Fruit fly (Drosophila melanogaster) whole organism, embryonic: ENCODE data around the gene LysRS.

ENCODE experiments used
- Atf3 ChIP-seq: fragments of 200-800 bp; sonication (Bioruptor generic); optimal IDR thresholded peaks from 3 replicates; lab custom pipeline; 2016; ENCODE audit warnings: missing biosample characterization, missing genetic modification characterization
- CG10209 ChIP-seq: fragments of 200-800 bp; sonication (Bioruptor generic); optimal IDR thresholded peaks from 3 replicates; lab custom pipeline; 2017; ENCODE audit warnings: missing biosample characterization, mild to moderate bottlenecking, missing genetic modification characterization, missing genetic modification reagents
- CG10267 ChIP-seq: fragments of 200-800 bp; sonication (Bioruptor generic); optimal IDR thresholded peaks from 2 replicates; lab custom pipeline; 2018; ENCODE audit warnings: missing biosample characterization, mild to moderate bottlenecking, missing genetic modification characterization, moderate library complexity
- CG11247 ChIP-seq: fragments of 200-800 bp; sonication (Bioruptor generic); IDR thresholded peaks from 2 replicates; pipeline ENCODE4 v1.3.6; 2022; ENCODE audit warnings: missing biosample characterization, missing genetic modification characterization
- CG1529 ChIP-seq: fragments of 200-800 bp; sonication (Bioruptor generic); optimal IDR thresholded peaks from 3 replicates; lab custom pipeline; 2018; ENCODE audit warnings: missing biosample characterization, missing genetic modification characterization
- CG1647 ChIP-seq: fragments of 200-800 bp; sonication (Bioruptor generic); optimal IDR thresholded peaks from 3 replicates; lab custom pipeline; 2016; ENCODE audit warnings: missing biosample characterization, missing genetic modification characterization
- CG2712 ChIP-seq: fragments of 200-800 bp; optimal IDR thresholded peaks from 3 replicates; lab custom pipeline; 2019; ENCODE audit warnings: missing biosample characterization, mild to moderate bottlenecking, missing genetic modification characterization, moderate library complexity
- CG34224 ChIP-seq: fragments of 200-800 bp; sonication (Bioruptor generic); IDR thresholded peaks from 3 replicates; pipeline ENCODE4 v1.3.6; 2022; ENCODE audit warnings: missing biosample characterization, missing genetic modification characterization; ENCODE audit not compliant: partially characterized antibody
- CG34422 ChIP-seq: fragments of 200-800 bp; sonication (Bioruptor generic); IDR thresholded peaks from 3 replicates; pipeline ENCODE4 v1.3.6; 2022; ENCODE audit warnings: missing biosample characterization, missing genetic modification characterization
- CG42726 ChIP-seq: fragments of 200-800 bp; sonication (Bioruptor generic); IDR thresholded peaks from 2 replicates; pipeline ENCODE4 v1.3.6; 2022; ENCODE audit warnings: missing biosample characterization, missing genetic modification characterization; ENCODE audit not compliant: partially characterized antibody
- CG4617 ChIP-seq: fragments of 200-800 bp; sonication (Bioruptor generic); optimal IDR thresholded peaks from 3 replicates; lab custom pipeline; 2016; ENCODE audit warnings: missing biosample characterization, missing genetic modification characterization, borderline replicate concordance
- CG4730 ChIP-seq: fragments of 200-800 bp; sonication (Bioruptor generic); IDR thresholded peaks from 2 replicates; pipeline ENCODE4 v1.3.6; 2022; ENCODE audit warnings: missing biosample characterization, missing genetic modification characterization
- CG6683 ChIP-seq: fragments of 200-800 bp; sonication (Bioruptor generic); optimal IDR thresholded peaks from 2 replicates; lab custom pipeline; 2017; ENCODE audit warnings: missing biosample characterization, mild to moderate bottlenecking, missing genetic modification characterization, missing genetic modification reagents
- CG9437 ChIP-seq: fragments of 200-800 bp; sonication (Bioruptor generic); optimal IDR thresholded peaks from 2 replicates; lab custom pipeline; 2018; ENCODE audit warnings: missing biosample characterization, mild to moderate bottlenecking, missing genetic modification characterization
- CG9876 ChIP-seq: fragments of 200-800 bp; sonication (Bioruptor generic); optimal IDR thresholded peaks from 2 replicates; lab custom pipeline; 2016; ENCODE audit warnings: missing biosample characterization, missing genetic modification characterization
- Eip74EF ChIP-seq, 2 experiments: fragments of 200-800 bp in 1 of 2; fragments of >200 bp in 1 of 2; sonication (Bioruptor generic) in 1 of 2; optimal IDR thresholded peaks; 2 replicates each; lab custom pipeline; 2017 to 2019; ENCODE audit warnings: missing biosample characterization in 2 of 2, missing genetic modification characterization in 2 of 2, mild to moderate bottlenecking in 1 of 2, moderate library complexity in 1 of 2
- Ets65A ChIP-seq: fragments of 200-800 bp; sonication (Bioruptor generic); peaks from one replicate; lab custom pipeline; 2016; ENCODE audit warnings: missing biosample characterization, missing genetic modification characterization
- Fer1 ChIP-seq: fragments of 200-800 bp; sonication (Bioruptor generic); optimal IDR thresholded peaks from 2 replicates; lab custom pipeline; 2017; ENCODE audit warnings: missing biosample characterization, mild to moderate bottlenecking, missing genetic modification characterization
- Hr78 ChIP-seq, 2 experiments: fragments of 200-800 bp in 1 of 2; fragments of >200 bp in 1 of 2; sonication (Bioruptor generic) in 1 of 2; optimal IDR thresholded peaks; 2 replicates each; lab custom pipeline; 2017 to 2019; ENCODE audit warnings: missing biosample characterization in 2 of 2, missing genetic modification characterization in 2 of 2, mild to moderate bottlenecking in 1 of 2, moderate library complexity in 1 of 2
- Lpt ChIP-seq: fragments of >200 bp; optimal IDR thresholded peaks from 2 replicates; lab custom pipeline; 2018; ENCODE audit warnings: missing biosample characterization, missing genetic modification characterization
- Mad ChIP-seq: fragments of 200-800 bp; sonication (Bioruptor generic); optimal IDR thresholded peaks from 2 replicates; lab custom pipeline; 2016; ENCODE audit warnings: missing biosample characterization, missing genetic modification characterization
- Med ChIP-seq: fragments of 200-800 bp; sonication (Bioruptor generic); peaks from one replicate; lab custom pipeline; 2016; ENCODE audit warnings: missing biosample characterization, missing genetic modification characterization, mild to moderate bottlenecking, inconsistent platforms, moderate library complexity
- Oaz ChIP-seq: fragments of 200-800 bp; sonication (Bioruptor generic); IDR thresholded peaks from 2 replicates; pipeline ENCODE4 v1.3.6; 2022; ENCODE audit warnings: missing biosample characterization, missing genetic modification characterization
- Optix ChIP-seq: fragments of 200-800 bp; sonication (Bioruptor generic); IDR thresholded peaks from 3 replicates; pipeline ENCODE4 v1.3.6; 2022; ENCODE audit warnings: missing biosample characterization, missing genetic modification characterization
- PHDP ChIP-seq: fragments of 200-800 bp; sonication (Bioruptor generic); optimal IDR thresholded peaks from 3 replicates; lab custom pipeline; 2018; ENCODE audit warnings: missing biosample characterization, mild to moderate bottlenecking, missing genetic modification characterization, moderate library complexity
- Ptx1 ChIP-seq: fragments of 200-800 bp; sonication (Bioruptor generic); IDR thresholded peaks from 2 replicates; pipeline ENCODE4 v1.3.6; 2022; ENCODE audit warnings: missing biosample characterization, missing genetic modification characterization
- Sox100B ChIP-seq: fragments of 200-800 bp; sonication (Bioruptor generic); optimal IDR thresholded peaks from 3 replicates; lab custom pipeline; 2018; ENCODE audit warnings: missing biosample characterization, mild to moderate bottlenecking, missing genetic modification characterization
- Vsx1 ChIP-seq: fragments of 200-800 bp; sonication (Bioruptor generic); optimal IDR thresholded peaks from 2 replicates; lab custom pipeline; 2017; ENCODE audit warnings: missing biosample characterization, mild to moderate bottlenecking, missing genetic modification characterization, missing genetic modification reagents
- ab ChIP-seq: fragments of 200-800 bp; sonication (Bioruptor generic); optimal IDR thresholded peaks from 2 replicates; lab custom pipeline; 2016; ENCODE audit warnings: missing biosample characterization, missing genetic modification characterization
- cato ChIP-seq: fragments of 200-800 bp; sonication (Bioruptor generic); optimal IDR thresholded peaks from 2 replicates; lab custom pipeline; 2016; ENCODE audit warnings: missing biosample characterization, missing genetic modification characterization, borderline replicate concordance
- chinmo ChIP-seq: fragments of 200-800 bp; sonication (Bioruptor generic); IDR thresholded peaks from 4 replicates; pipeline ENCODE4 v1.3.6; 2022; ENCODE audit warnings: missing biosample characterization, missing genetic modification characterization; ENCODE audit not compliant: partially characterized antibody
- dpn ChIP-seq, 2 experiments: fragments of 200-800 bp; sonication (Bioruptor generic); optimal IDR thresholded peaks; 3 replicates each; lab custom pipeline; 2016; ENCODE audit warnings: missing biosample characterization in 2 of 2, missing genetic modification characterization in 2 of 2
- eyg ChIP-seq: fragments of 200-800 bp; sonication (Bioruptor generic); optimal IDR thresholded peaks from 3 replicates; lab custom pipeline; 2016; ENCODE audit warnings: missing biosample characterization, missing genetic modification characterization
- fd64A ChIP-seq: fragments of 200-800 bp; sonication (Bioruptor generic); optimal IDR thresholded peaks from 3 replicates; lab custom pipeline; 2018; ENCODE audit warnings: missing biosample characterization, mild to moderate bottlenecking, missing genetic modification characterization
- gcm2 ChIP-seq: fragments of 200-800 bp; sonication (Bioruptor generic); optimal IDR thresholded peaks from 2 replicates; lab custom pipeline; 2016; ENCODE audit warnings: missing biosample characterization, missing genetic modification characterization
- luna ChIP-seq: fragments of 200-800 bp; sonication (Bioruptor generic); optimal IDR thresholded peaks from 2 replicates; lab custom pipeline; 2016; ENCODE audit warnings: missing biosample characterization, missing genetic modification characterization
- maf-S ChIP-seq: fragments of 200-800 bp; sonication (Bioruptor generic); optimal IDR thresholded peaks from 2 replicates; lab custom pipeline; 2016; ENCODE audit warnings: missing biosample characterization, missing genetic modification characterization
- mirr ChIP-seq: fragments of 200-800 bp; sonication (Bioruptor generic); optimal IDR thresholded peaks from 3 replicates; lab custom pipeline; 2018; ENCODE audit warnings: missing biosample characterization, mild to moderate bottlenecking, missing genetic modification characterization
- mld ChIP-seq: fragments of 200-800 bp; sonication (Bioruptor generic); IDR thresholded peaks from 3 replicates; pipeline ENCODE4 v1.3.6; 2022; ENCODE audit warnings: missing biosample characterization, missing genetic modification characterization; ENCODE audit not compliant: partially characterized antibody
- phol ChIP-seq: fragments of 200-800 bp; sonication (Bioruptor generic); optimal IDR thresholded peaks from 3 replicates; lab custom pipeline; 2018; ENCODE audit warnings: missing biosample characterization, mild to moderate bottlenecking, missing genetic modification characterization, moderate library complexity
- pzg ChIP-seq: fragments of 200-800 bp; sonication (Bioruptor generic); optimal IDR thresholded peaks from 3 replicates; lab custom pipeline; 2018; ENCODE audit warnings: missing biosample characterization, mild to moderate bottlenecking, missing genetic modification characterization, moderate library complexity
- sd ChIP-seq: fragments of 200-800 bp; sonication (Bioruptor generic); optimal IDR thresholded peaks from 3 replicates; lab custom pipeline; 2018; ENCODE audit warnings: missing biosample characterization, mild to moderate bottlenecking, missing genetic modification characterization, moderate library complexity
- sens ChIP-seq: fragments of 200-800 bp; sonication (Bioruptor generic); peaks from one replicate; lab custom pipeline; 2016; ENCODE audit warnings: missing biosample characterization, missing genetic modification characterization
- sens-2 ChIP-seq: fragments of 200-800 bp; sonication (Bioruptor generic); IDR thresholded peaks from 2 replicates; pipeline ENCODE4 v1.3.6; 2022; ENCODE audit warnings: missing biosample characterization, missing genetic modification characterization
- sim ChIP-seq: fragments of 200-800 bp; sonication (Bioruptor generic); IDR thresholded peaks from 2 replicates; pipeline ENCODE4 v1.3.6; 2022; ENCODE audit warnings: missing biosample characterization, missing genetic modification characterization
- slou ChIP-seq: fragments of 200-800 bp; sonication (Bioruptor generic); optimal IDR thresholded peaks from 3 replicates; lab custom pipeline; 2016; ENCODE audit warnings: missing biosample characterization, missing genetic modification characterization
- ssp ChIP-seq: fragments of 200-800 bp; sonication (Bioruptor generic); IDR thresholded peaks from 2 replicates; pipeline ENCODE4 v1.3.6; 2022; ENCODE audit warnings: missing biosample characterization, missing genetic modification characterization
- tll ChIP-seq, 2 experiments: fragments of 200-800 bp in 1 of 2; fragments of >200 bp in 1 of 2; sonication (Bioruptor generic) in 1 of 2; optimal IDR thresholded peaks; 2 replicates each; lab custom pipeline; 2017 to 2019; ENCODE audit warnings: missing biosample characterization in 2 of 2, missing genetic modification characterization in 2 of 2, mild to moderate bottlenecking in 1 of 2, moderate library complexity in 1 of 2
- ttk ChIP-seq: fragments of 200-800 bp; sonication (Bioruptor generic); IDR thresholded peaks from 2 replicates; pipeline ENCODE4 v2.1.2; 2022; ENCODE audit warnings: missing biosample characterization, missing genetic modification characterization

Gene LysRS

DNA sequence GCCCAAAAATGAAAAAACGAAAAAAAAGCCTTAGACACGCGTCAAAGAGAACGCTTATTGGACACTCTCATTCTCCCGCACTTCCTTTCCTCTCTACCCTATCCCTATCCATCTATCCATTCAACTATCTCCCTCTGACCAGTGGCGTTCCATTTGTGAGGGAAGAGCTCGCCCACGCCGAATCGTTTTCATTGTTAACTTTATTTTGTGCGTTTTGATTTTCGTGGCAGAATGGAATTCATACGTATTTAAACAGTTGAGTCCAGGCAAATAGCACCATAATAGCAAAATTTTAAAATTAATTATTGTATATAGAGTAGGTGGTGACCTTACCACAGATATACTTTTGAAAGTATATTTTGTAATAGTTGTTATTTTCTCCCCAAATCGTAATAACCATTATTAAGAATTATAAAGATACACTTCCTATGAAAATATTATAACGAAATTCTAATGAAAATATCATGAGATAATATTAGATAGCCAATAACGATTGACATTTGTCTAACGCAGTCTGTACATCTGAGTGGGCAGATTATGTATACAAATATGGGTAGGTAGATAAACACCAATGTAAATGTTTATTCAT is 32.6 kb upstream of the LysRS start (continued):
- TF ChIP-seq pzg (GFP tag; lab: Kevin White, UChicago), result no peak
- no peak for TF ChIP-seq eyg (GFP tag; lab: Kevin White, UChicago)
- peak; percentile 96 for TF ChIP-seq sd (tag; lab: Kevin White, UChicago)
- TF ChIP-seq Fer1 (GFP tag; lab: Kevin White, UChicago), result peak; percentile 81
- TF ChIP-seq Sox100B (GFP tag; lab: Kevin White, UChicago), result peak; percentile 75
- TF ChIP-seq CG34224, result no peak
- no peak for TF ChIP-seq ssp (GFP tag; lab: Robert Waterston, UW)
- TF ChIP-seq sens-2 (GFP tag; lab: Robert Waterston, UW), result peak; percentile 32; the same call in 1 of the 2 replicates
- TF ChIP-seq CG42726 (GFP tag; lab: Robert Waterston, UW), result no peak
- no peak for TF ChIP-seq cato (GFP tag; lab: Kevin White, UChicago)
- TF ChIP-seq sens (GFP tag; lab: Kevin White, UChicago), result peak; percentile 54
- no peak for TF ChIP-seq maf-S (GFP tag; lab: Kevin White, UChicago)
- TF ChIP-seq Optix, result no peak
- TF ChIP-seq CG1647 (GFP tag; lab: Kevin White, UChicago), result no peak
- 0 out of 2 replicates have a peak, but pooled peaks have one; percentile 12 for TF ChIP-seq ttk (GFP tag; lab: Robert Waterston, UW)
- TF ChIP-seq Vsx1, result peak; percentile 41
- no peak for TF ChIP-seq sim (GFP tag; lab: Robert Waterston, UW)
- TF ChIP-seq CG9437, result peak; percentile 54
- 0 out of 2 replicates have a peak, but pooled peaks have one; percentile 32 for TF ChIP-seq Oaz (GFP tag; lab: Robert Waterston, UW)
- 0 out of 3 replicates have a peak, but pooled peaks have one; percentile 57 for TF ChIP-seq CG34422
- peak; percentile 20 to 51 for TF ChIP-seq dpn (GFP tag; optimal IDR thresholded peaks at IDR 0.05; lab: Kevin White, UChicago)
- TF ChIP-seq mld (GFP tag; lab: Robert Waterston, UW), result no peak
- TF ChIP-seq CG4617 (GFP tag; lab: Kevin White, UChicago), result no peak
- TF ChIP-seq phol (tag; lab: Kevin White, UChicago), result peak; percentile 62
- 0 out of 4 replicates have a peak, but pooled peaks have one; percentile 62 for TF ChIP-seq chinmo (GFP tag; lab: Robert Waterston, UW)
- peak; percentile 69 for TF ChIP-seq CG10209 (GFP tag; lab: Kevin White, UChicago)
- no peak for TF ChIP-seq ab (GFP tag; lab: Kevin White, UChicago)
- peak; percentile 4 for TF ChIP-seq slou
- no peak for TF ChIP-seq CG1529 (GFP tag; lab: Kevin White, UChicago)
- peak; percentile 67 for TF ChIP-seq Med (GFP tag; lab: Kevin White, UChicago)
- peak; percentile 62 for TF ChIP-seq CG6683 (GFP tag; lab: Kevin White, UChicago)
- peak; percentile 66 for TF ChIP-seq Ets65A
- TF ChIP-seq CG11247 (GFP tag; lab: Robert Waterston, UW), result peak; percentile 42
- TF ChIP-seq CG4730 (GFP tag; lab: Robert Waterston, UW), result no peak
- no peak for TF ChIP-seq gcm2 (GFP tag; lab: Kevin White, UChicago)
- TF ChIP-seq luna (GFP tag; lab: Kevin White, UChicago), result no peak
- peak in 1 of 2 experiments; percentile 49 for TF ChIP-seq Eip74EF (GFP tag; optimal IDR thresholded peaks at IDR 0.05; lab: Kevin White, UChicago)
- TF ChIP-seq CG9876 (GFP tag; lab: Kevin White, UChicago), result no peak
- peak; percentile 58 for TF ChIP-seq CG10267 (tag; lab: Kevin White, UChicago)
- no peak for TF ChIP-seq Hr78 (GFP tag; optimal IDR thresholded peaks at IDR 0.05; lab: Kevin White, UChicago)
- no peak for TF ChIP-seq Atf3
- TF ChIP-seq Lpt, result no peak
- peak; percentile 10 for TF ChIP-seq mirr
- TF ChIP-seq Mad (GFP tag; lab: Kevin White, UChicago), result no peak
- TF ChIP-seq PHDP (tag; lab: Kevin White, UChicago), result peak; percentile 88
- TF ChIP-seq fd64A (GFP tag; lab: Kevin White, UChicago), result no peak
- TF ChIP-seq CG2712 (tag; lab: Kevin White, UChicago), result peak; percentile 72
- peak; percentile 70 for TF ChIP-seq Ptx1
- TF ChIP-seq tll (GFP tag; optimal IDR thresholded peaks at IDR 0.05; lab: Kevin White, UChicago), result no peak
